Worm (Caenorhabditis elegans) whole organism, late embryonic: Measurements from ENCODE around the gene mau-8.

Experiments used
- C08G9.2 ChIP-seq: sonication (generic microtip); optimal IDR thresholded peaks from 2 replicates; lab custom pipeline; 2016; ENCODE audit warnings: mild to moderate bottlenecking, missing genetic modification characterization, moderate library complexity, missing compliant biosample characterization
- C38D4.7 ChIP-seq: fragments of 200-800 bp; sonication (Bioruptor generic); optimal IDR thresholded peaks from 2 replicates; lab custom pipeline; 2018; ENCODE audit warnings: mild to moderate bottlenecking, missing genetic modification characterization, moderate library complexity, missing compliant biosample characterization
- T23F11.4 ChIP-seq: fragments of 200-800 bp; sonication (Bioruptor generic); optimal IDR thresholded peaks from 2 replicates; lab custom pipeline; 2018; ENCODE audit warnings: mild to moderate bottlenecking, missing genetic modification characterization, missing compliant biosample characterization
- ahr-1 ChIP-seq: sonication (generic microtip); optimal IDR thresholded peaks from 2 replicates; lab custom pipeline; 2016; ENCODE audit warnings: missing genetic modification characterization, missing compliant biosample characterization
- ceh-18 ChIP-seq: sonication (generic microtip); optimal IDR thresholded peaks from 2 replicates; lab custom pipeline; 2016; ENCODE audit warnings: missing genetic modification characterization, missing compliant biosample characterization
- ceh-19 ChIP-seq: fragments of 200-800 bp; sonication (Bioruptor generic); optimal IDR thresholded peaks from 2 replicates; lab custom pipeline; 2018; ENCODE audit warnings: mild to moderate bottlenecking, missing genetic modification characterization, missing compliant biosample characterization
- ceh-2 ChIP-seq: sonication (generic microtip); optimal IDR thresholded peaks from 2 replicates; lab custom pipeline; 2016; ENCODE audit warnings: missing genotype, missing genetic modification characterization, missing compliant biosample characterization
- ceh-22 ChIP-seq: sonication (generic microtip); optimal IDR thresholded peaks from 2 replicates; lab custom pipeline; 2017; ENCODE audit warnings: missing biosample characterization, missing genetic modification characterization
- ceh-24 ChIP-seq: sonication (generic microtip); optimal IDR thresholded peaks from 2 replicates; lab custom pipeline; 2016; ENCODE audit warnings: mild to moderate bottlenecking, missing genetic modification characterization, missing compliant biosample characterization
- ceh-31 ChIP-seq: sonication (generic microtip); optimal IDR thresholded peaks from 2 replicates; lab custom pipeline; 2016; ENCODE audit warnings: missing genetic modification characterization, missing compliant biosample characterization
- ceh-34 ChIP-seq: sonication (generic microtip); optimal IDR thresholded peaks from 2 replicates; lab custom pipeline; 2016; ENCODE audit warnings: mild to moderate bottlenecking, missing genetic modification characterization, missing compliant biosample characterization
- ceh-45 ChIP-seq: fragments of 200-800 bp; sonication (Bioruptor generic); IDR thresholded peaks from 2 replicates; pipeline ENCODE4 v1.3.6; 2022; ENCODE audit warnings: missing genetic modification reagents, missing genetic modification characterization, missing compliant biosample characterization
- ceh-48 ChIP-seq: sonication (generic microtip); optimal IDR thresholded peaks from 2 replicates; lab custom pipeline; 2016; ENCODE audit warnings: missing genetic modification characterization, inconsistent platforms, missing compliant biosample characterization
- ceh-6 ChIP-seq: fragments of 200-800 bp; sonication (Bioruptor generic); optimal IDR thresholded peaks from 2 replicates; lab custom pipeline; 2018; ENCODE audit warnings: mild to moderate bottlenecking, missing genetic modification characterization, missing compliant biosample characterization
- ceh-9 ChIP-seq: sonication (generic microtip); optimal IDR thresholded peaks from 2 replicates; lab custom pipeline; 2016; ENCODE audit warnings: mild to moderate bottlenecking, missing genetic modification characterization, inconsistent platforms, missing compliant biosample characterization
- che-1 ChIP-seq: sonication (generic microtip); optimal IDR thresholded peaks from 2 replicates; lab custom pipeline; 2016; ENCODE audit warnings: mild to moderate bottlenecking, missing genetic modification characterization, missing compliant biosample characterization
- dmd-4 ChIP-seq: sonication (generic microtip); optimal IDR thresholded peaks from 2 replicates; lab custom pipeline; 2016; ENCODE audit warnings: borderline replicate concordance, missing genetic modification characterization, missing compliant biosample characterization
- eyg-1 ChIP-seq: sonication (generic microtip); optimal IDR thresholded peaks from 2 replicates; lab custom pipeline; 2016; ENCODE audit warnings: missing genotype, missing genetic modification characterization, missing compliant biosample characterization
- fkh-10 ChIP-seq: fragments of 150-350 bp; optimal IDR thresholded peaks from 2 replicates; lab custom pipeline; 2014; ENCODE audit warnings: missing biosample characterization, missing genetic modification reagents, missing genetic modification characterization
- fkh-6 ChIP-seq: sonication (generic microtip); optimal IDR thresholded peaks from 2 replicates; lab custom pipeline; 2016; ENCODE audit warnings: missing genetic modification characterization, missing compliant biosample characterization
- gmeb-2 ChIP-seq: sonication (generic microtip); optimal IDR thresholded peaks from 2 replicates; lab custom pipeline; 2016; ENCODE audit warnings: missing genetic modification characterization, inconsistent platforms, missing compliant biosample characterization
- hlh-15 ChIP-seq: sonication (generic microtip); optimal IDR thresholded peaks from 2 replicates; lab custom pipeline; 2016; ENCODE audit warnings: missing genetic modification characterization, missing compliant biosample characterization
- hlh-30 ChIP-seq: sonication (generic microtip); optimal IDR thresholded peaks from 2 replicates; lab custom pipeline; 2017; ENCODE audit warnings: antibody characterized with exemption, missing genetic modification characterization, missing compliant biosample characterization; ENCODE audit not compliant: insufficient read depth
- hlh-6 ChIP-seq: sonication (generic microtip); optimal IDR thresholded peaks from 2 replicates; lab custom pipeline; 2016; ENCODE audit warnings: missing genotype, missing genetic modification characterization, missing compliant biosample characterization
- nhr-11 ChIP-seq: fragments of 150-350 bp; optimal IDR thresholded peaks from 2 replicates; lab custom pipeline; 2014; ENCODE audit warnings: missing biosample characterization, missing genetic modification characterization
- pag-3 ChIP-seq: sonication (generic microtip); optimal IDR thresholded peaks from 2 replicates; lab custom pipeline; 2016; ENCODE audit warnings: missing compliant biosample characterization, missing genetic modification characterization, borderline replicate concordance
- pax-1 ChIP-seq: fragments of 150-350 bp; optimal IDR thresholded peaks from 2 replicates; lab custom pipeline; 2014; ENCODE audit warnings: missing biosample characterization, missing genetic modification characterization
- pha-2 ChIP-seq: sonication (generic microtip); optimal IDR thresholded peaks from 2 replicates; lab custom pipeline; 2017; ENCODE audit warnings: mild to moderate bottlenecking, missing genetic modification characterization, missing compliant biosample characterization
- ref-2 ChIP-seq: sonication (generic microtip); optimal IDR thresholded peaks from 2 replicates; lab custom pipeline; 2016; ENCODE audit warnings: missing genetic modification characterization, missing compliant biosample characterization
- rnt-1 ChIP-seq: sonication (generic microtip); optimal IDR thresholded peaks from 2 replicates; lab custom pipeline; 2016; ENCODE audit warnings: missing genetic modification characterization, missing compliant biosample characterization
- sdc-2 ChIP-seq: sonication (generic microtip); optimal IDR thresholded peaks from 2 replicates; lab custom pipeline; 2016; ENCODE audit warnings: missing genotype, missing genetic modification characterization, missing compliant biosample characterization
- sox-2 ChIP-seq: fragments of 200-800 bp; sonication (Bioruptor generic); IDR thresholded peaks from 2 replicates; pipeline ENCODE4 v1.3.6; 2022; ENCODE audit warnings: missing genetic modification reagents, missing genetic modification characterization, missing compliant biosample characterization
- tbx-2 ChIP-seq: sonication (generic microtip); optimal IDR thresholded peaks from 2 replicates; lab custom pipeline; 2016; ENCODE audit warnings: missing genetic modification characterization, missing compliant biosample characterization
- ttx-3 ChIP-seq: sonication (generic microtip); optimal IDR thresholded peaks from 2 replicates; lab custom pipeline; 2016; ENCODE audit warnings: missing genetic modification reagents, missing genetic modification characterization, missing compliant biosample characterization
- unc-3 ChIP-seq, 2 experiments: fragments of 200-800 bp in 1 of 2; sonication (Bioruptor generic) in 1 of 2; sonication (generic microtip) in 1 of 2; conservative IDR thresholded peaks in 1 of 2; optimal IDR thresholded peaks in 1 of 2; 2 replicates each; pipeline versions ENCODE4 v1.3.6 to Lab custom; 2016 to 2022; ENCODE audit warnings: missing compliant biosample characterization in 2 of 2, missing genetic modification characterization in 2 of 2, missing genetic modification reagents in 1 of 2
- unc-55 ChIP-seq: sonication (generic microtip); optimal IDR thresholded peaks from 2 replicates; lab custom pipeline; 2017; ENCODE audit warnings: missing biosample characterization, missing genetic modification reagents, missing genetic modification characterization
- ztf-16 ChIP-seq: sonication (generic microtip); optimal IDR thresholded peaks from 2 replicates; lab custom pipeline; 2017; ENCODE audit warnings: missing genetic modification characterization, missing compliant biosample characterization

The mau-8 gene

DNA sequence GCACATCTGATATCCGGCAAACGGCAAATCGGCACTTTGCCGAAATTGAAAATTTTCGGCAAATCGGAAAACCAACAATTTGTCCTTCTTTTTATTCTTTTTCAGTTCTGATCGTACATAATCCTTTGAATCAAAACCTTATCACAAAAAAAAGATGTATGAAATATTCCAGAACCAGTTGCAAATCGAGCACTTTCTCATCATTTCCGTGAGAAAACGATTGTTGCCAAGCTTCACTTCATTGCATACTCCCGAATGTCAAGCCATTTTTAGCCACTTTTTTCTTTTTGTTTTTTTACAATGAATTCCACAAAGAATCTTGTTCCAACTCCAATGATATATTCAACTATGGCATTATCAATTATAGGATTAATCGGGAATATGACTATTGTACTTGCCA lies 12.9 kb upstream of the mau-8 start, which contains the start of gene srsx-25:
Gene srsx-25, plus strand, starts transcription at position 301 of the 400 bp plus-strand sequence.
- TF ChIP-seq fkh-10 (GFP tag; lab: Kevin White, UChicago) (no peak), che-1 (no peak), ref-2 (no peak), pha-2 (tag; lab: Kevin White, UChicago) (no peak), C08G9.2 (tag; lab: Kevin White, UChicago) (no peak), unc-55 (GFP tag; lab: Kevin White, UChicago) (no peak), ceh-18 (no peak), ttx-3 (tag; lab: Kevin White, UChicago) (no peak), ceh-22 (tag; lab: Kevin White, UChicago) (no peak), ceh-9 (tag; lab: Kevin White, UChicago) (no peak), T23F11.4 (no peak), ztf-16 (no peak), tbx-2 (tag; lab: Kevin White, UChicago) (no peak), nhr-11 (no peak), gmeb-2 (no peak), ceh-6 (GFP tag; lab: Kevin White, UChicago) (no peak), eyg-1 (no peak), ceh-34 (tag; lab: Kevin White, UChicago) (no peak), C38D4.7 (GFP tag; lab: Kevin White, UChicago) (no peak)

DNA sequence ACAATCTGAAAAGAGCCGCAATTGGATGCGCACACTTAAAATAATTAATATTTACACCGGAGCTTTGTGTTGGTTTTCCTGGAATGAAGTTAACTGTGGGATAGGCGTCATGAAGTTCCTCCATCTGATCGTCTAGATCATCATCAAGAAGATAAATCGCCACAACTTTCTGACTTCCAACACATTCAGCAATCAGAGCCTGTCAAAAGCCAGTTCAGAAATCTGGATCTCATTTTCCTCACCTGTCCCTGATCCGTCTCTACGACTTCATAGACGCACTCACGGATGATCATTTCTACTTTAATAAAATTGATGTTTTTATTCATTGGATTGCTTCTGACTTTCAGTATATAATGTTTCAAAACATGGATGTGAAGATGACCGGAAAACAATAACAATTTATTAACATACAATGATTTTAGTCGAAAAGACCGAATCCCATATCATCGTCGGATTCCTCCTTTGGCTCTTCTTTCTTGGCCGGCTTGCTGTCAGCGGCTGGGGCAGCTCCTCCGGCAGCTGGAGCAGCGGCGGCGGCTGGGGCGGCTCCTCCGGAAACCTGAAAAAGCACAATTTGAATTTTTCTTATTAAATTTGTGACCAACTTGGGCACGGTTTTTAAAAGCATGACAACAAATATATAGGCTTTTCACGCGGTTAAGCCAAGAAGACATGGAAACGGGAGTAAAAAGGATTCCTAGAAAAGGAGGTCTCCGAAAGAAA lies 8.5 kb upstream of the mau-8 start, which contains the start of gene agt-1:
Gene agt-1, minus strand, starts transcription at position 293 of the 723 bp plus-strand sequence.
- TF ChIP-seq unc-3 (GFP tag; conservative IDR thresholded peaks at IDR 0.05; lab: Robert Waterston, UW) (no peak), unc-3 (tag; optimal IDR thresholded peaks at IDR 0.05; lab: Kevin White, UChicago) (no peak)
- TF ChIP-seq, all 69 proteins: peak for 0

DNA sequence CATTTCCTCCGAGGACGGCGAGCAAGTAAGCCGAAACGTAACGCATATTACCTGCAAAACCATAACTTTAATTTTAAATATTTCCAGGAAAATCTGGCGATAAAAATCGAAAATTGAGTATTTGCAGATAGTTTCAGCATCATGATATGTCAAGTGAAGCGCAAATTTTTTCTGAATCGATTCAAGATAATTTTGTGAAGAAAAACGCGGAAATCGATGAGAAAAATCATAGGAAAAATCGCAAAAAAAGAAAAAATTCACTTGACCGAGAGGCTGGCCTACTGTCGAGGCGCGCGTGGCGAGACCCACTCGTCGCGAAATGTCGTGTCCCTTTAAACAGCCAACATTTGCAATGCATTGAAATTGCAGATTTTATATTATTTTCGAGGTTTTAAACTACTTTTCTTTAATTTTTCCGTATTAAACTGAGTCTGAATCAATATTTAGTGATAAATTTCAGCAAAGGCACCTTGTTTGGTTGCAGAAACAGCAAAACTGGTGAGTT lies 7.5 kb upstream of the mau-8 start, which contains the start of the genes rla-2, popl-7 and Y62E10A.24:
Gene rla-2, minus strand, starts transcription at position 51 of the 505 bp plus-strand sequence.
Gene popl-7, plus strand, starts transcription at position 455 of the 505 bp plus-strand sequence.
Gene Y62E10A.24, plus strand, starts transcription at position 476 of the 505 bp plus-strand sequence.
- TF ChIP-seq ceh-45 (GFP tag; lab: Robert Waterston, UW): no peak
- TF ChIP-seq pax-1 (tag; lab: Kevin White, UChicago): no peak

DNA sequence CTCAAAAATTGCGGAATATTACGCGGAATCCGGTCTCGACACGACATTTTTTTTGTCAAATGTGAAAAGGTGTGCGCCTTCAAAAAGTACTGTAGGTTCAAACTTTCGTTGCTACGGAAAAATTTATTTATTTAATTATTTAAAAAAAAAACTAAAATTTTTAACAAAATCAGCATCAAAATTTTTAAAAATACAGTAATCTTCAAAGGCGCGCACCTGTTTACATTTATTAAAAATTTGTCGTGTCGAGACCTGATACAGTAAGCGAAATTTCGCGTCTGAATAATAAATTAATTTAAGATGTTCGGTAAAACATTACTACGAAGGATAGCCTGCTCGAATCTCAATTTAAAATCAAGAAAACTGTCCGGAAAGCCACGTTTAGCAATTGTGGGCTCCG lies 6.1 kb upstream of the mau-8 start, which contains the start of gene Y62E10A.6:
Gene Y62E10A.6, plus strand, starts transcription at position 301 of the 400 bp plus-strand sequence.
- TF ChIP-seq ahr-1 (tag; lab: Kevin White, UChicago): no peak
- TF ChIP-seq fkh-6: no peak
- no peak for TF ChIP-seq C08G9.2 (tag; lab: Kevin White, UChicago)

DNA sequence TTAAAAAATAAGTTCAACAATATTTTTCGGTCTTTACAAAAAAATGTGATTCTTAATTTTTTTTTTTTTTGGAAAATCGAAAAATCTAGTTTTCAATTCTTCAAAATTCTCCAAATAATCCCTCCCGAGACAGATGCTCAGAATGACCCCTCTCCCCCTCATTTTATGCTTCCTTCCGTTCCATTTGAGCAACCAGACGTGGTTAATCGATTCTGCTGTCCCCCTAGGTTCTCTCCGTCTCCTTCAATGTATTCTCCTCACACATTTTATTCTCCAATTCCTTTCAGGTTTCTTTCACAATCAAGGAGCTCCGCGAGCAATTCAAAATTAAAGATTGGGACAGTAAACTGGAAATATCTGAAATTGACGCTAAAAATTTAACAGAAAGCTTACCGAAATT lies 2.9 kb upstream of the mau-8 start:
- TF ChIP-seq ceh-18 (no peak), rnt-1 (tag; lab: Kevin White, UChicago) (no peak), ceh-48 (peak; percentile 54)

DNA sequence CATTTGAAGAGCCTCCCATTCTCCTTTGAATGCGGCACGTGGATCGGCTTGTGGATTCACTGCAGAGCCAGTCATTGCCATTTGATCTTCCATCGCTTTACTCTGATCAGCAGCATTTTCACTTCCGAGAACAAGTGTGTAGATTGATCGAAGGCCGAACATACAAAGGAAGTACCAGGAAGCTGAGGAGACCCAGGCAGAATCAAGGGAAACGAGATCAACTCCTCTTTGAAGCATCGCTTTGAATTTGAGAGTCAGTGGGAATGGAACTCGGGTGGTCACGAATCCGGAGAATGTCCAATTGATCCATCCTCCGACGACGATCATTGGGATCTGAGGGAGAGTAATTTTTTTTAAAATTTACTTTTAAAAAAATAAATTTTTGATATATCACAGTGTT lies 2.7 kb downstream of the mau-8 start:
- TF ChIP-seq hlh-6 (tag; lab: Kevin White, UChicago) (no peak), hlh-30 (tag; lab: Kevin White, UChicago) (no peak), ceh-19 (no peak), T23F11.4 (no peak), dmd-4 (no peak), gmeb-2 (no peak), sox-2 (GFP tag; lab: Robert Waterston, UW) (no peak), che-1 (no peak), ceh-31 (tag; lab: Kevin White, UChicago) (no peak), ceh-18 (no peak), ceh-2 (tag; lab: Kevin White, UChicago) (no peak), pax-1 (tag; lab: Kevin White, UChicago) (no peak), sdc-2 (no peak), unc-3 (GFP tag; conservative IDR thresholded peaks at IDR 0.05; lab: Robert Waterston, UW) (no peak), unc-3 (tag; optimal IDR thresholded peaks at IDR 0.05; lab: Kevin White, UChicago) (no peak), ceh-24 (no peak), hlh-15 (tag; lab: Kevin White, UChicago) (no peak), eyg-1 (no peak), ceh-6 (GFP tag; lab: Kevin White, UChicago) (no peak), pag-3 (tag; lab: Kevin White, UChicago) (no peak), rnt-1 (tag; lab: Kevin White, UChicago) (no peak)
